Worm (Caenorhabditis elegans) whole organism, young adult: ENCODE results near the gene C33D9.10.

ENCODE experiments used
- B0019.2 ChIP-seq: fragments of 200-800 bp; sonication (Bioruptor generic); conservative IDR thresholded peaks from 2 replicates; pipeline ENCODE4 v1.3.6; 2022; ENCODE audit warnings: missing genetic modification reagents, missing genetic modification characterization, missing compliant biosample characterization
- B0336.3 ChIP-seq: fragments of 200-800 bp; sonication (Bioruptor generic); IDR thresholded peaks from 2 replicates; pipeline ENCODE4 v1.3.6; 2022; ENCODE audit warnings: missing genetic modification characterization, missing compliant biosample characterization
- F57C9.4 ChIP-seq: sonication (generic microtip); optimal IDR thresholded peaks from 2 replicates; lab custom pipeline; 2017; ENCODE audit warnings: mild to moderate bottlenecking, missing genetic modification characterization, missing compliant biosample characterization
- K11D2.4 ChIP-seq: fragments of 200-800 bp; sonication (Bioruptor generic); IDR thresholded peaks from 2 replicates; pipeline ENCODE4 v1.3.6; 2022; ENCODE audit warnings: missing genetic modification reagents, missing genetic modification characterization, missing compliant biosample characterization
- T26A5.8 ChIP-seq: sonication (generic microtip); optimal IDR thresholded peaks from 2 replicates; lab custom pipeline; 2016; ENCODE audit warnings: missing genetic modification characterization, missing compliant biosample characterization
- Y53F4B.3 ChIP-seq: fragments of 200-800 bp; sonication (Bioruptor generic); IDR thresholded peaks from 2 replicates; pipeline ENCODE4 v1.3.6; 2022; ENCODE audit warnings: missing genetic modification reagents, missing genetic modification characterization, missing compliant biosample characterization
- Y56A3A.18 ChIP-seq: fragments of 200-800 bp; sonication (Bioruptor generic); IDR thresholded peaks from 2 replicates; pipeline ENCODE4 v1.3.6; 2022; ENCODE audit warnings: missing genetic modification reagents, missing genetic modification characterization, missing compliant biosample characterization
- Y67H2A.10 ChIP-seq: fragments of 200-800 bp; sonication (Bioruptor generic); conservative IDR thresholded peaks from 2 replicates; pipeline ENCODE4 v1.3.6; 2022; ENCODE audit warnings: missing genetic modification reagents, missing genetic modification characterization, missing compliant biosample characterization
- ZK185.1 ChIP-seq: sonication (generic microtip); optimal IDR thresholded peaks from 2 replicates; lab custom pipeline; 2016; ENCODE audit warnings: mild to moderate bottlenecking, missing genetic modification characterization, missing compliant biosample characterization; ENCODE audit not compliant: poor library complexity, severe bottlenecking
- akir-1 ChIP-seq: fragments of 200-800 bp; sonication (Bioruptor generic); optimal IDR thresholded peaks from 2 replicates; lab custom pipeline; 2018; ENCODE audit warnings: mild to moderate bottlenecking, missing genetic modification characterization, moderate library complexity, missing compliant biosample characterization
- bed-1 ChIP-seq: fragments of 200-800 bp; sonication (Bioruptor generic); IDR thresholded peaks from 2 replicates; pipeline ENCODE4 v1.3.6; 2022; ENCODE audit warnings: missing genetic modification reagents, missing genetic modification characterization, missing compliant biosample characterization
- bed-2 ChIP-seq: fragments of 200-800 bp; sonication (Bioruptor generic); IDR thresholded peaks from 2 replicates; pipeline ENCODE4 v1.3.6; 2022; ENCODE audit warnings: missing genetic modification reagents, missing genetic modification characterization, missing compliant biosample characterization
- cebp-1 ChIP-seq, 2 experiments: fragments of 200-800 bp in 1 of 2; sonication (Bioruptor generic) in 1 of 2; sonication (generic microtip) in 1 of 2; IDR thresholded peaks in 1 of 2; optimal IDR thresholded peaks in 1 of 2; 2 replicates each; pipeline versions ENCODE4 v1.3.6 to Lab custom; 2017 to 2022; ENCODE audit warnings: missing compliant biosample characterization in 2 of 2, missing genetic modification characterization in 2 of 2, mild to moderate bottlenecking in 1 of 2, missing genetic modification reagents in 1 of 2, moderate library complexity in 1 of 2
- ceh-79 ChIP-seq: sonication (generic microtip); optimal IDR thresholded peaks from 2 replicates; lab custom pipeline; 2017; ENCODE audit warnings: mild to moderate bottlenecking, missing genetic modification characterization, missing compliant biosample characterization
- dpff-1 ChIP-seq: sonication (generic microtip); optimal IDR thresholded peaks from 2 replicates; lab custom pipeline; 2017; ENCODE audit warnings: mild to moderate bottlenecking, missing genetic modification characterization, missing compliant biosample characterization
- egl-18 ChIP-seq: fragments of 200-800 bp; sonication (Bioruptor generic); IDR thresholded peaks from 2 replicates; pipeline ENCODE4 v1.3.6; 2022; ENCODE audit warnings: missing genetic modification reagents, missing genetic modification characterization, missing compliant biosample characterization
- egl-44 ChIP-seq: fragments of 200-800 bp; sonication (Bioruptor generic); IDR thresholded peaks from 2 replicates; pipeline ENCODE4 v1.3.6; 2022; ENCODE audit warnings: missing genetic modification reagents, missing genetic modification characterization, missing compliant biosample characterization
- hlh-26 ChIP-seq: fragments of 200-800 bp; sonication (Bioruptor generic); conservative IDR thresholded peaks from 2 replicates; pipeline ENCODE4 v1.3.6; 2022; ENCODE audit warnings: missing genetic modification reagents, missing genetic modification characterization, missing compliant biosample characterization
- hmg-1.2 ChIP-seq: fragments of 200-800 bp; sonication (Bioruptor generic); IDR thresholded peaks from 2 replicates; pipeline ENCODE4 v1.3.6; 2022; ENCODE audit warnings: missing genetic modification reagents, missing genetic modification characterization, missing compliant biosample characterization
- lin-26 ChIP-seq: fragments of 200-800 bp; sonication (Bioruptor generic); IDR thresholded peaks from 2 replicates; pipeline ENCODE4 v1.3.6; 2022; ENCODE audit warnings: missing genetic modification reagents, missing genetic modification characterization, missing compliant biosample characterization
- lsl-1 ChIP-seq: fragments of 200-800 bp; sonication (Bioruptor generic); optimal IDR thresholded peaks from 2 replicates; lab custom pipeline; 2018; ENCODE audit warnings: mild to moderate bottlenecking, missing genetic modification characterization, moderate library complexity, missing compliant biosample characterization
- madf-10 ChIP-seq: sonication (generic microtip); optimal IDR thresholded peaks from 2 replicates; lab custom pipeline; 2016; ENCODE audit warnings: mild to moderate bottlenecking, missing genetic modification characterization, missing compliant biosample characterization
- mcd-1 ChIP-seq: fragments of 200-800 bp; sonication (Bioruptor generic); IDR thresholded peaks from 2 replicates; pipeline ENCODE4 v1.3.6; 2022; ENCODE audit warnings: missing genetic modification reagents, missing genetic modification characterization, missing compliant biosample characterization
- mxl-1 ChIP-seq: sonication (generic microtip); optimal IDR thresholded peaks from 2 replicates; lab custom pipeline; 2016; ENCODE audit warnings: missing genetic modification characterization, missing compliant biosample characterization
- nfya-1 ChIP-seq: sonication (generic microtip); optimal IDR thresholded peaks from 2 replicates; lab custom pipeline; 2017; ENCODE audit warnings: antibody characterized with exemption, missing compliant biosample characterization, missing genetic modification characterization, borderline replicate concordance; ENCODE audit not compliant: insufficient read depth
- nhr-120 ChIP-seq: fragments of 200-800 bp; sonication (Bioruptor generic); IDR thresholded peaks from 2 replicates; pipeline ENCODE4 v1.3.6; 2022; ENCODE audit warnings: missing genetic modification characterization, missing compliant biosample characterization
- nhr-90 ChIP-seq: sonication (generic microtip); optimal IDR thresholded peaks from 2 replicates; lab custom pipeline; 2016; ENCODE audit warnings: missing genotype, mild to moderate bottlenecking, missing genetic modification characterization, missing compliant biosample characterization
- pbrm-1 ChIP-seq: fragments of 200-800 bp; sonication (Bioruptor generic); IDR thresholded peaks from 2 replicates; pipeline ENCODE4 v1.3.6; 2022; ENCODE audit warnings: missing genetic modification reagents, missing genetic modification characterization, missing compliant biosample characterization
- pha-4 ChIP-seq: fragments of 150-350 bp; sonication (generic microtip); optimal IDR thresholded peaks from 2 replicates; lab custom pipeline; 2014; ENCODE audit warnings: missing biosample characterization, missing genetic modification reagents, missing genetic modification characterization
- rpc-1 ChIP-seq, 2 experiments: fragments of 150-350 bp in 1 of 2; sonication (generic microtip) in 1 of 2; optimal IDR thresholded peaks; 2 replicates each; lab custom pipeline; 2014 to 2018; ENCODE audit warnings: missing biosample characterization in 1 of 2, missing genetic modification characterization in 1 of 2, missing genetic modification reagents in 1 of 2, missing genotype in 1 of 2
- sea-2 ChIP-seq: fragments of 200-800 bp; sonication (Bioruptor generic); IDR thresholded peaks from 2 replicates; pipeline ENCODE4 v1.3.6; 2022; ENCODE audit warnings: missing genetic modification characterization, missing compliant biosample characterization
- snpc-3.4 ChIP-seq: sonication (generic microtip); optimal IDR thresholded peaks from 2 replicates; lab custom pipeline; 2017; ENCODE audit warnings: missing genetic modification characterization, mild to moderate bottlenecking, missing compliant biosample characterization, antibody characterized with exemption, moderate library complexity, missing genotype, missing genetic modification reagents
- tbp1 ChIP-seq: fragments of 200-800 bp; sonication (Bioruptor generic); optimal IDR thresholded peaks from 2 replicates; lab custom pipeline; 2018; ENCODE audit warnings: mild to moderate bottlenecking, missing genetic modification characterization, missing compliant biosample characterization
- tlf-1 ChIP-seq: fragments of 200-800 bp; sonication (Bioruptor generic); optimal IDR thresholded peaks from 2 replicates; lab custom pipeline; 2018; ENCODE audit warnings: mild to moderate bottlenecking, missing genetic modification characterization, missing compliant biosample characterization
- ztf-26 ChIP-seq: sonication (generic microtip); optimal IDR thresholded peaks from 2 replicates; lab custom pipeline; 2017; ENCODE audit warnings: missing genetic modification characterization, missing compliant biosample characterization
- ztf-6 ChIP-seq: fragments of 200-800 bp; sonication (Bioruptor generic); IDR thresholded peaks from 2 replicates; pipeline ENCODE4 v1.3.6; 2022; ENCODE audit warnings: missing genetic modification reagents, missing genetic modification characterization, missing compliant biosample characterization

C33D9.10 gene

ce11 chrIV:8778045-8778444, 9.9 kb downstream of the C33D9.10 start, which contains the start of gene C33D9.6:
C33D9.6 (minus strand) TSS chrIV:8778145.
- TF ChIP-seq pha-4 (tag; lab: Kevin White, UChicago) = no peak
- TF ChIP-seq B0019.2 (GFP tag; lab: Robert Waterston, UW) = no peak
- no peak for TF ChIP-seq bed-2 (GFP tag; lab: Robert Waterston, UW)
- no peak for TF ChIP-seq cebp-1 (GFP tag; IDR thresholded peaks at IDR 0.05; lab: Robert Waterston, UW)
- TF ChIP-seq cebp-1 (tag; optimal IDR thresholded peaks at IDR 0.05; lab: Kevin White, UChicago) = no peak

ce11 chrIV:8772800-8773256, 15.1 kb downstream of the C33D9.10 start, which contains the start of gene F20C5.6:
F20C5.6 (minus strand) TSS chrIV:8773206.
- no peak for TF ChIP-seq nhr-90 (tag; lab: Kevin White, UChicago)
- no peak for TF ChIP-seq egl-18
- no peak for TF ChIP-seq nfya-1
- TF ChIP-seq nhr-120 (GFP tag; lab: Robert Waterston, UW) = no peak
- no peak for TF ChIP-seq ZK185.1 (tag; lab: Kevin White, UChicago)
- no peak for TF ChIP-seq dpff-1 (tag; lab: Kevin White, UChicago)
- no peak for TF ChIP-seq K11D2.4 (GFP tag; lab: Robert Waterston, UW)
- no peak for TF ChIP-seq Y53F4B.3

- TF ChIP-seq ztf-6 (no peak), nfya-1 (no peak), sea-2 (GFP tag; lab: Robert Waterston, UW) (no peak), akir-1 (GFP tag; lab: Kevin White, UChicago) (no peak), T26A5.8 (tag; lab: Kevin White, UChicago) (no peak), mxl-1 (tag; lab: Kevin White, UChicago) (no peak), snpc-3.4 (tag; lab: Kevin White, UChicago) (no peak), egl-18 (no peak), madf-10 (tag; lab: Kevin White, UChicago) (no peak), ceh-79 (tag; lab: Kevin White, UChicago) (no peak), lin-26 (no peak)
Observed at ce11 chrIV:8769539-8769938, 18.4 kb downstream of the C33D9.10 start, which contains the start of gene F20C5.5. F20C5.5 (minus strand) TSS chrIV:8769639.

ce11 chrIV:8764567-8764966, 23.4 kb downstream of the C33D9.10 start, which contains the start of gene cdc-50.B:
cdc-50.B (plus strand) TSS chrIV:8764867.
- no peak for TF ChIP-seq pbrm-1 (GFP tag; lab: Robert Waterston, UW)
- no peak for TF ChIP-seq B0336.3 (GFP tag; lab: Robert Waterston, UW)
- TF ChIP-seq lsl-1 (GFP tag; lab: Kevin White, UChicago) = no peak
- TF ChIP-seq madf-10 (tag; lab: Kevin White, UChicago) = no peak
- no peak for TF ChIP-seq snpc-3.4 (tag; lab: Kevin White, UChicago)
- TF ChIP-seq tbp1 (GFP tag; lab: Kevin White, UChicago) = no peak
- TF ChIP-seq egl-44 (GFP tag; lab: Robert Waterston, UW) = no peak
- TF ChIP-seq rpc-1 (optimal IDR thresholded peaks at IDR 0.05; lab: Kevin White, UChicago) = no peak
- no peak for TF ChIP-seq rpc-1 (tag; optimal IDR thresholded peaks at IDR 0.05; lab: Kevin White, UChicago)

- no peak for TF ChIP-seq ztf-26 (tag; lab: Kevin White, UChicago)
- TF ChIP-seq bed-1 (GFP tag; lab: Robert Waterston, UW) = no peak
- TF ChIP-seq nhr-120 (GFP tag; lab: Robert Waterston, UW) = no peak
- TF ChIP-seq tlf-1 = no peak
- TF ChIP-seq hmg-1.2 (GFP tag; lab: Robert Waterston, UW) = peak; percentile 60; the same call in 1 of the 2 replicates
- TF ChIP-seq hlh-26 = no peak
- no peak for TF ChIP-seq Y67H2A.10
- no peak for TF ChIP-seq mcd-1
- no peak for TF ChIP-seq B0336.3 (GFP tag; lab: Robert Waterston, UW)
- TF ChIP-seq madf-10 (tag; lab: Kevin White, UChicago) = peak; percentile 88
- no peak for TF ChIP-seq B0019.2 (GFP tag; lab: Robert Waterston, UW)
- TF ChIP-seq F57C9.4 (tag; lab: Kevin White, UChicago) = no peak
- TF ChIP-seq Y56A3A.18 (GFP tag; lab: Robert Waterston, UW) = no peak
Observed at ce11 chrIV:8762471-8762870, 25.5 kb downstream of the C33D9.10 start.
